Fruit fly (Drosophila melanogaster) S2 (cell line): ENCODE measurements around the gene Kr-h1.
A peak's percentile ranks its signal among the peaks of the same experiment; 100 is the strongest.

Source experiments
- CG8478 ChIP-seq: fragments of >200 bp; optimal IDR thresholded peaks from 2 replicates; lab custom pipeline; 2018
- CTCF ChIP-seq, 2 experiments: fragments of >200 bp; optimal IDR thresholded peaks; 2 replicates each; lab custom pipeline; 2018

dm6 chr2L:6050575-6050974 is 31.8 kb upstream of the Kr-h1 start, which contains the start of gene CG9135:
- TF ChIP-seq CG8478 (lab: Kevin White, UChicago) (no peak), CTCF (optimal IDR thresholded peaks at IDR 0.05; lab: Kevin White, UChicago) (peak in 1 of 2 experiments; percentile 20)
